Worm (Caenorhabditis elegans) whole organism, L2 larva: ENCODE data around the gene gon-14.

Experiments used
- alr-1 ChIP-seq: fragments of 150-350 bp; optimal IDR thresholded peaks from 2 replicates; lab custom pipeline; 2014; ENCODE audit warnings: missing biosample characterization, missing genetic modification characterization
- nhr-11 ChIP-seq: fragments of 150-350 bp; optimal IDR thresholded peaks from 2 replicates; lab custom pipeline; 2014; ENCODE audit warnings: missing biosample characterization, missing genetic modification characterization
- sma-9 ChIP-seq, 2 experiments: fragments of 150-350 bp in 1 of 2; sonication (generic microtip) in 1 of 2; optimal IDR thresholded peaks; 2 replicates each; lab custom pipeline; 2014 to 2016; ENCODE audit warnings: missing genetic modification characterization in 2 of 2, mild to moderate bottlenecking in 1 of 2, missing biosample characterization in 1 of 2, missing compliant biosample characterization in 1 of 2, missing genetic modification reagents in 1 of 2, moderate library complexity in 1 of 2
- snpc-4 ChIP-seq: fragments of 150-350 bp; optimal IDR thresholded peaks from 2 replicates; lab custom pipeline; 2014; ENCODE audit warnings: missing biosample characterization, missing genetic modification characterization

ce11 chrV:6561592-6561991 is 49.4 kb downstream of the gon-14 start, which contains the start of gene spp-19:
- TF ChIP-seq sma-9 (GFP tag; optimal IDR thresholded peaks at IDR 0.05; lab: Kevin White, UChicago): no peak
- TF ChIP-seq sma-9 (tag; optimal IDR thresholded peaks at IDR 0.05; lab: Kevin White, UChicago): no peak
- TF ChIP-seq nhr-11 (tag; lab: Kevin White, UChicago): no peak
- TF ChIP-seq alr-1 (tag; lab: Kevin White, UChicago): no peak
- no peak for TF ChIP-seq snpc-4 (tag; lab: Kevin White, UChicago)
